Fruit fly (Drosophila melanogaster) whole organism: ENCODE measurements around the gene sesB.

Experiments used
- CG8478 ChIP-seq: fragments of >200 bp; optimal IDR thresholded peaks from 2 replicates; lab custom pipeline; 2018; ENCODE audit warnings: inconsistent platforms
- Dll ChIP-seq: fragments of >200 bp; optimal IDR thresholded peaks from 2 replicates; lab custom pipeline; 2017
- EcR ChIP-seq, 2 experiments: fragments of >200 bp; optimal IDR thresholded peaks; 2 replicates each; lab custom pipeline; 2017; ENCODE audit warnings: missing biosample characterization in 2 of 2, missing genetic modification characterization in 2 of 2, missing genetic modification reagents in 2 of 2
- pan ChIP-seq: fragments of >200 bp; optimal IDR thresholded peaks from 2 replicates; lab custom pipeline; 2017
- psq ChIP-seq: fragments of >200 bp; optimal IDR thresholded peaks from 2 replicates; lab custom pipeline; 2017
- usp ChIP-seq: fragments of >200 bp; optimal IDR thresholded peaks from 2 replicates; lab custom pipeline; 2017; ENCODE audit warnings: missing biosample characterization, missing genetic modification characterization, mixed read lengths

DNA sequence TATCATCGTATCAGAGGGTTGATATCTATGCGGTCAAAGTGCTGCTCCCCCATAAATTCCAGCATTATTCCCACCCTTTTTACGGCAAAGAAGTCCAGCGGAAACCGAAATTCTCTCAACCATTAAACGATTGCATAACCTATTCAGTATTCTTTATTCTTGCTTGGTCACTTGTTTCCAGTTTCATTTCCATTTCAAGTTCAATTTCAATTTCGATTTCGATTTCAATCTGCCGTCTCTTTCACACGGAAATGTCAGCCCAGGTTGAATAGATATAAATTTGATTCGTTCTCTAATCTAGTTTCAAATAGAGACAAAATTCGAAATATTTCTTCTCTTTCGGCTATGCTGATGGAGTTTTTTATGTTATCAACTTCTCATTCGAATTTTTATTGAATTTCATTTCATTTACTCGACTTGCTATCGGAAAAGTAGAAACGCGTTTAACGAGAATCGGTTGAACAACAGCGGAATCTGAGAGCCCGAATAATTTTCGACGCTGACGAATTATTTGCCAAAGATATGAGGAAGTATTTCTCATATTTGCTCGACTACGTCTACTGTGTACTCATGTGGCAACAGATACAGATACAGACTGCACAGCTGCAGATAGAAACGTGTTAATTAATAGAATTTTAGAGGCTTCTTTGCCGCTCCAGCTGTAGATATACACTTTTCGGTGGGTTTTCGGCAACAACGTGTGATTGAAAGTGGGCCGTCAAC, 53.9 kb downstream of the sesB start:
- TF ChIP-seq psq (lab: Kevin White, UChicago) (no peak), pan (no peak), usp (GFP tag; lab: Kevin White, UChicago) (no peak), Dll (no peak), CG8478 (lab: Kevin White, UChicago) (no peak), EcR (GFP tag; optimal IDR thresholded peaks at IDR 0.05; lab: Kevin White, UChicago) (no peak)
